Fruit fly (Drosophila melanogaster) whole organism, adult: Measurements from ENCODE around the gene Prp18.

Experiments used
- CG1620 ChIP-seq: fragments of 200-800 bp; sonication (Bioruptor generic); optimal IDR thresholded peaks from 2 replicates; lab custom pipeline; 2016; ENCODE audit warnings: missing biosample characterization, missing genetic modification characterization
- CG5204 ChIP-seq: fragments of 200-800 bp; sonication (Bioruptor generic); optimal IDR thresholded peaks from 2 replicates; lab custom pipeline; 2016; ENCODE audit warnings: missing biosample characterization, missing genetic modification characterization
- CG7101 ChIP-seq: fragments of 200-800 bp; sonication (Bioruptor generic); optimal IDR thresholded peaks from 2 replicates; lab custom pipeline; 2018; ENCODE audit warnings: missing biosample characterization, mild to moderate bottlenecking, missing genetic modification characterization, moderate library complexity
- Clk ChIP-seq: fragments of 200-800 bp; sonication (Bioruptor generic); optimal IDR thresholded peaks from 2 replicates; lab custom pipeline; 2017; ENCODE audit warnings: missing biosample characterization, missing genetic modification characterization
- Crg-1 ChIP-seq: fragments of 200-800 bp; sonication (Bioruptor generic); optimal IDR thresholded peaks from 2 replicates; lab custom pipeline; 2016; ENCODE audit warnings: missing biosample characterization, missing genetic modification characterization
- Hr96 ChIP-seq: fragments of 200-800 bp; sonication (Bioruptor generic); optimal IDR thresholded peaks from 2 replicates; lab custom pipeline; 2016; ENCODE audit warnings: missing biosample characterization, missing genetic modification characterization
- Mnt ChIP-seq: fragments of 200-800 bp; sonication (Bioruptor generic); optimal IDR thresholded peaks from 2 replicates; lab custom pipeline; 2016; ENCODE audit warnings: missing biosample characterization, mild to moderate bottlenecking, missing genetic modification characterization
- bab1 ChIP-seq: fragments of 200-800 bp; sonication (Bioruptor generic); optimal IDR thresholded peaks from 3 replicates; lab custom pipeline; 2019; ENCODE audit warnings: missing biosample characterization, mild to moderate bottlenecking, missing genetic modification characterization, moderate library complexity
- cic ChIP-seq: fragments of 200-800 bp; sonication (Bioruptor generic); optimal IDR thresholded peaks from 2 replicates; lab custom pipeline; 2017; ENCODE audit warnings: missing biosample characterization, mild to moderate bottlenecking, missing genetic modification characterization, moderate library complexity
- kay ChIP-seq: fragments of 200-800 bp; sonication (Bioruptor generic); peaks from one replicate; lab custom pipeline; 2016; ENCODE audit warnings: missing biosample characterization, missing genetic modification characterization, borderline replicate concordance
- ovo ChIP-seq: fragments of 200-800 bp; sonication (Bioruptor generic); optimal IDR thresholded peaks from 2 replicates; lab custom pipeline; 2016; ENCODE audit warnings: missing biosample characterization, missing genetic modification characterization
- toe ChIP-seq: fragments of 200-800 bp; sonication (Bioruptor generic); optimal IDR thresholded peaks from 2 replicates; lab custom pipeline; 2016; ENCODE audit warnings: missing biosample characterization, missing genetic modification characterization

- TF ChIP-seq cic (GFP tag; lab: Kevin White, UChicago), result peak; percentile 25
- TF ChIP-seq Crg-1 (GFP tag; lab: Kevin White, UChicago), result no peak
- no peak for TF ChIP-seq Mnt (GFP tag; lab: Kevin White, UChicago)
- no peak for TF ChIP-seq CG1620
- no peak for TF ChIP-seq CG5204 (GFP tag; lab: Kevin White, UChicago)
- TF ChIP-seq bab1, result no peak
- TF ChIP-seq toe, result no peak
- TF ChIP-seq CG7101, result no peak
- no peak for TF ChIP-seq kay (GFP tag; lab: Kevin White, UChicago)
- TF ChIP-seq ovo, result no peak
- TF ChIP-seq Hr96 (GFP tag; lab: Kevin White, UChicago), result no peak
- no peak for TF ChIP-seq Clk (GFP tag; lab: Kevin White, UChicago)
These were observed 36.0 kb upstream of the Prp18 start for dm6 chr3R:19066965-19067614.
